Worm (Caenorhabditis elegans) whole organism, L4/young adult: ENCODE data around the gene Y43F8B.25.

ENCODE experiments used
- dao-5 ChIP-seq: sonication (generic microtip); optimal IDR thresholded peaks from 2 replicates; lab custom pipeline; 2016; ENCODE audit warnings: missing genotype, missing genetic modification characterization, moderate library complexity, missing compliant biosample characterization
- him-1 ChIP-seq: sonication (generic microtip); optimal IDR thresholded peaks from 2 replicates; lab custom pipeline; 2016; ENCODE audit warnings: missing genotype, missing genetic modification reagents, missing genetic modification characterization, missing compliant biosample characterization

DNA sequence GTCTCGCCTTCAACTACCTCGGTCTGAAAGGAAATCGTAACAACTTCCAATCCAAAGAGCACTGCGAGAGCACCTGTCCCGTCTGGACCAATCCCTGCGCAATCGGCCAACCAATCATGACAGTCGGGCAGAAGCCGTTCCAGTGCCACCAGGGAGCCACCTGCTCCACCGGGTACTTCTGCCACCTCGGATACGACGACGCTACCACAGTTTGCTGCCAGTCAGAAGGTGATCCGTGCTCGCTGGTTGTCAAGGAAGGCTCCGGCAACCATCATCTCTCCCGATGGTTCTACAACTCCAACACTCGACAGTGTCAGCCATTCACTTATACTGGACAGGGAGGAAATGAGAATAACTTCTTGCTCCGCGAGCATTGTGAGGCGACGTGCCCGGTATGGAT is 46.3 kb downstream of the Y43F8B.25 start:
- TF ChIP-seq dao-5 (tag; lab: Kevin White, UChicago): no peak
- TF ChIP-seq him-1 (tag; lab: Kevin White, UChicago): no peak
